Fruit fly (Drosophila melanogaster): Measurements from ENCODE around the gene CG5194.
A peak's percentile ranks its signal among the peaks of the same experiment; 100 is the strongest.

CG5194 gene

DNA sequence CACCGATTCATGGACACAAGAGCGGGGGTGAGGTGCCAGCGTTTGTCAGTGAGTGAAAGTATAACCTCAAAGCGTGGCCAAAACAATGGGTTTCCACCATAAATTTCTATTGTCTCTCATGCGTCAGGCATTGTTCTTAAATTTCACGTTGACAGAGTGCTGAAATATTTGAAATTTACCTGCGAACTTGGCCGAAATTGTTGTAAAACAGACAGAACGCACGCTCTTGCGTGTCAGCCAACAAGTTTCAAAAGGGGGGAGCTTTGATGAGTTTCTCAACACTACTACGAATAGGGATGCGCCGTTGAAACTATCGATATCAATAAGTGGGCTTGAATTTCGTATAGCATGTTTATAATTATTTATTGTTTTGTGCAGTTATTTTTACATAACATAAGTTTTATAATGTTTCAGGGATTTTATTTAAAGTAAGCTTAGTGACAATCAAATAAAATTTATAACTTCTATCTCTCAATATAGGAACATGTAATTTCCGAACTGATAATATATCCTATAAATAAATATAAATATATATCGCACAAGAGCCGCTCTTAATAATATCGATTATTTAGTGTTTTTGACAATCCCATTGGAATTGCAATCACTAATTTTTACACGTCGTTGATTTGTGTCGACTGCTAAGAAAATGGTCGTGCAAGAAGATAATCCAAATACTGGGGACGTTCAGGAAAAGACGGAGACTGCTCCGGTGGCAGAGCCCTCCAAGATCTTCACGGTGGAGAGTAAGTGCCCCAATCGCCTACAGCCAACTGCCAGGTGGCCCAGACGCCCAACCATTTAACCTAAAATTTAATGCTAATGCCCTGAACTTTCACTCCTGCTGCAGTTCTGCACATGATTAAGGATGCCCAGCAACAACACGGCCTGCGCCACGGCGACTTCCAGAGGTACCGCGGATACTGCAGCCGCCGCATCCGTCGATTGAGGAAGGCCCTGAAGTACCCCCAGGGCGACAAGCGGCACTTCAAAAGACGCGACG is 34.9 kb downstream of the CG5194 start, which contains the start of the genes pix and Srp68 (continued):
- TF ChIP-seq vri (GFP tag; optimal IDR thresholded peaks at IDR 0.05) (no peak), ss (GFP tag; optimal IDR thresholded peaks at IDR 0.05) (peak in 1 of 2 experiments; percentile 17), OdsH (GFP tag; optimal IDR thresholded peaks at IDR 0.05) (no peak), esn (GFP tag; optimal IDR thresholded peaks at IDR 0.05) (peak; percentile 83), CG15336 (GFP tag; IDR thresholded peaks at IDR 0.05) (0 out of 2 replicates have a peak, but pooled peaks have one; percentile 7), CG16779 (tag; optimal IDR thresholded peaks at IDR 0.05) (no peak), Blimp-1 (GFP tag; optimal IDR thresholded peaks at IDR 0.05) (peak; percentile 84), CG6163 (GFP tag; IDR thresholded peaks at IDR 0.05) (no peak), Hr38 (GFP tag; optimal IDR thresholded peaks at IDR 0.05) (no peak), topi (GFP tag; optimal IDR thresholded peaks at IDR 0.05) (peak; percentile 11)

dm6 chr3L:8968437-8968836 is 41.2 kb downstream of the CG5194 start, which contains the start of gene CG5026:
Gene CG5026, plus strand, starts transcription at chr3L:8968528.
- no peak for TF ChIP-seq vri (GFP tag; optimal IDR thresholded peaks at IDR 0.05)
- TF ChIP-seq esn (GFP tag; optimal IDR thresholded peaks at IDR 0.05), result peak; percentile 44
- no peak for TF ChIP-seq CG10631 (GFP tag; optimal IDR thresholded peaks at IDR 0.05)
- TF ChIP-seq dsx (GFP tag; optimal IDR thresholded peaks at IDR 0.05; ENCODE audit: poor library complexity, severe bottlenecking), result no peak
- no peak for TF ChIP-seq net (GFP tag; optimal IDR thresholded peaks at IDR 0.05)
- peak; percentile 53 for TF ChIP-seq CG6854 (GFP tag; optimal IDR thresholded peaks at IDR 0.05)
- TF ChIP-seq eg (GFP tag; IDR thresholded peaks at IDR 0.05), result no peak
- no peak for TF ChIP-seq CG11902 (GFP tag; optimal IDR thresholded peaks at IDR 0.05)
- no peak for TF ChIP-seq achi (GFP tag; optimal IDR thresholded peaks at IDR 0.05)
- no peak for TF ChIP-seq Ets21C (GFP tag; optimal IDR thresholded peaks at IDR 0.05)
- TF ChIP-seq Sox15 (GFP tag; optimal IDR thresholded peaks at IDR 0.05), result no peak
- TF ChIP-seq Sox14 (GFP tag; optimal IDR thresholded peaks at IDR 0.05), result peak; percentile 97

DNA sequence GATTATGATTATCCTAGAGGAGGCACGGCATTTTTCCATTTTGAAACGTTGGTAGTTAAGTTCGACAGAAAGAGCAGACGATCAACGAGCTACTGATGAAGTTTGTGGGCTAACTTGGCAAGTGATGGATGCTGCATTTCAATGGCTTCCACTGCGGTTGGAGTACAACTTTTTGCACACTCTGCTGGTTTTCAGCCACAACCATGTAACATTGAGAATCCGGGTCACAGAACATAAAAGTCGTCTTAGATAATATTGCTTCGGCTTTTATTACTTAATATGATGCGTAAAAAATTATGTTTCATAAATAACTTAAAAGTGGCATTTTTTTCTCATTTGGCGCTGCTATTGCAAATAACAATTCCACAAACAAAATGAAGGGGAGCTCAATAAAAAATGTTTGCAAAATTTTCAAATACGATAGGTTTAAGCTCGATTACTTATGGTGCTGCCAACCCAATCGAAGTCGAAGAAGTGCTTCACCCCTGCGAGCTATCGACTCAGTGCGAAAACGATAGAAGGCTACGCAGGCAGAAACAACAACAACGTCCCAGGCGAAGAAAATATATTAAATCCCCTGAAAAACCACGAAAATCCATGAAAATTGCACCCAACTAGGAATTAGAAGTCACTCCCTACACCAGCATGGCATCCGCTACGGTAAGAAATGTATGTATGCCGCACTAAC is 43.2 kb downstream of the CG5194 start, which contains the start of the genes CG5653 and CG5021:
CG5653 (minus strand) TSS at position 51 of the 688 bp plus-strand sequence.
CG5021 (plus strand) TSS at position 506 of the 688 bp plus-strand sequence.
- no peak for TF ChIP-seq CG6163 (GFP tag; IDR thresholded peaks at IDR 0.05)
- TF ChIP-seq achi (GFP tag; optimal IDR thresholded peaks at IDR 0.05), result no peak
- no peak for TF ChIP-seq CG6276 (GFP tag; optimal IDR thresholded peaks at IDR 0.05)
- no peak for TF ChIP-seq CG11902 (GFP tag; optimal IDR thresholded peaks at IDR 0.05)

DNA sequence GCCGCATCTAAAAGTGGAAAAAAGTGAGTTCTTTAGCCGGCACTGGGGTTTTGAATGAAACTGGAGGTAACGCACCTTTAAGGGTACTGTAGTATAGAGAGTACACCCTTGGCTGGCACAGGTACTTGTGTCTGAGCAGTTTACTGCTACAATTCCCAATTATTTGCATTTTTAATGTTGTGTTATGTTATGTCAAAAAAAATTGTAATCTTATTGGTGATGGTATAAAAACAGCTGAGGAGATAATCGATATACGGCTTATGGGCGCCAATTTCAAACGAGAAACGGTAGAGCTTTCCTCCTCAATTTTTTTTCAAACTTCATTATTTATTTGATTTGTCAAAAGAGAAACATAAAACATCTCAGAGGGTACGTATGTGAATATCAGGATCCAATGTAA is 45.2 kb downstream of the CG5194 start, which contains the start of gene ValRS-m:
ValRS-m (minus strand) TSS at position 312 of the 400 bp plus-strand sequence.
- no peak for TF ChIP-seq CG8319 (GFP tag; optimal IDR thresholded peaks at IDR 0.05)
- TF ChIP-seq CG34406 (GFP tag; optimal IDR thresholded peaks at IDR 0.05), result no peak
- no peak for TF ChIP-seq Blimp-1 (GFP tag; optimal IDR thresholded peaks at IDR 0.05)
- TF ChIP-seq lz (GFP tag; optimal IDR thresholded peaks at IDR 0.05), result no peak
- TF ChIP-seq CG8119 (GFP tag; IDR thresholded peaks at IDR 0.05), result no peak
- TF ChIP-seq fd85E (GFP tag; optimal IDR thresholded peaks at IDR 0.05), result no peak
- TF ChIP-seq CG9139 (GFP tag; optimal IDR thresholded peaks at IDR 0.05), result no peak
- TF ChIP-seq Sox14 (GFP tag; optimal IDR thresholded peaks at IDR 0.05), result no peak
- TF ChIP-seq svp (GFP tag), result no peak
- TF ChIP-seq CG6854 (GFP tag; optimal IDR thresholded peaks at IDR 0.05), result no peak

Data from whole organism, prepupa.